Worm (Caenorhabditis elegans): ENCODE data around the gene gna-1.

ce11 chrV:10332012-10332411, 12.1 kb upstream of the gna-1 start, which contains the start of gene crm-1:
- no peak for TF ChIP-seq snpc-4 (GFP tag; optimal IDR thresholded peaks at IDR 0.05)
- no peak for TF ChIP-seq snpc-4 (tag; optimal IDR thresholded peaks at IDR 0.05)
- TF ChIP-seq sptf-2 (GFP tag; optimal IDR thresholded peaks at IDR 0.05) = no peak
- no peak for TF ChIP-seq F57A8.1 (GFP tag; optimal IDR thresholded peaks at IDR 0.05)
- TF ChIP-seq nhr-27 (tag; optimal IDR thresholded peaks at IDR 0.05) = no peak
- TF ChIP-seq F33H1.4 (GFP tag; IDR thresholded peaks at IDR 0.05) = no peak
- TF ChIP-seq nhr-80 (tag; optimal IDR thresholded peaks at IDR 0.05) = no peak
- no peak for TF ChIP-seq madf-8 (GFP tag; conservative IDR thresholded peaks at IDR 0.05)
- TF ChIP-seq F37B4.10 (GFP tag; IDR thresholded peaks at IDR 0.05) = no peak
- no peak for TF ChIP-seq tbx-9 (tag; optimal IDR thresholded peaks at IDR 0.05; ENCODE audit: borderline replicate concordance)
- no peak for TF ChIP-seq efl-1 (GFP tag; optimal IDR thresholded peaks at IDR 0.05)
- TF ChIP-seq ztf-22 (GFP tag; optimal IDR thresholded peaks at IDR 0.05) = no peak
- TF ChIP-seq unc-130 (GFP tag; optimal IDR thresholded peaks at IDR 0.05) = no peak
- TF ChIP-seq madf-10 (tag; optimal IDR thresholded peaks at IDR 0.05) = no peak
- TF ChIP-seq lin-54 (GFP tag; optimal IDR thresholded peaks at IDR 0.05) = no peak
